Worm (Caenorhabditis elegans) whole organism, L4/young adult: Measurements from ENCODE around the gene C16A11.4.

Experiments
- W03F9.2 ChIP-seq: fragments of 150-350 bp; optimal IDR thresholded peaks from 2 replicates; lab custom pipeline; 2014; ENCODE audit warnings: missing biosample characterization, missing genetic modification characterization
- dao-5 ChIP-seq: sonication (generic microtip); optimal IDR thresholded peaks from 2 replicates; lab custom pipeline; 2016; ENCODE audit warnings: missing genotype, missing genetic modification characterization, moderate library complexity, missing compliant biosample characterization
- him-1 ChIP-seq: sonication (generic microtip); optimal IDR thresholded peaks from 2 replicates; lab custom pipeline; 2016; ENCODE audit warnings: missing genotype, missing genetic modification reagents, missing genetic modification characterization, missing compliant biosample characterization

The C16A11.4 gene

ce11 chrII:4276924-4277323 lies 50.1 kb downstream of the C16A11.4 start:
- TF ChIP-seq dao-5 (tag; lab: Kevin White, UChicago) (no peak), W03F9.2 (tag; lab: Kevin White, UChicago) (no peak), him-1 (tag; lab: Kevin White, UChicago) (no peak)

- TF ChIP-seq him-1 (tag; lab: Kevin White, UChicago) (no peak), W03F9.2 (tag; lab: Kevin White, UChicago) (no peak), dao-5 (tag; lab: Kevin White, UChicago) (no peak)
Observed at ce11 chrII:4277639-4278038, 50.8 kb downstream of the C16A11.4 start.
